Fruit fly (Drosophila melanogaster) whole organism: Measurements from ENCODE around the gene Cyp4d14.
A peak's percentile ranks its signal among the peaks of the same experiment; 100 is the strongest.

ENCODE experiments used
- CG8478 ChIP-seq: fragments of >200 bp; optimal IDR thresholded peaks from 2 replicates; lab custom pipeline; 2018; ENCODE audit warnings: inconsistent platforms
- Dll ChIP-seq: fragments of >200 bp; optimal IDR thresholded peaks from 2 replicates; lab custom pipeline; 2017
- EcR ChIP-seq, 2 experiments: fragments of >200 bp; optimal IDR thresholded peaks; 2 replicates each; lab custom pipeline; 2017; ENCODE audit warnings: missing biosample characterization in 2 of 2, missing genetic modification characterization in 2 of 2, missing genetic modification reagents in 2 of 2
- pan ChIP-seq: fragments of >200 bp; optimal IDR thresholded peaks from 2 replicates; lab custom pipeline; 2017
- psq ChIP-seq: fragments of >200 bp; optimal IDR thresholded peaks from 2 replicates; lab custom pipeline; 2017
- usp ChIP-seq: fragments of >200 bp; optimal IDR thresholded peaks from 2 replicates; lab custom pipeline; 2017; ENCODE audit warnings: missing biosample characterization, missing genetic modification characterization, mixed read lengths

Gene Cyp4d14

dm6 chrX:2162130-2162907, 12.8 kb downstream of the Cyp4d14 start, which contains the start of the genes Cyp4d1 and CG3630:
Gene Cyp4d1 (minus strand): TSS chrX:2162180.
Gene CG3630 (plus strand): TSS chrX:2162196.
- no peak for TF ChIP-seq Dll (lab: Kevin White, UChicago)

- no peak for TF ChIP-seq psq (lab: Kevin White, UChicago)
- TF ChIP-seq pan (lab: Kevin White, UChicago) = no peak
- TF ChIP-seq usp (GFP tag; lab: Kevin White, UChicago) = no peak
- TF ChIP-seq Dll (lab: Kevin White, UChicago) = no peak
- no peak for TF ChIP-seq EcR (GFP tag; optimal IDR thresholded peaks at IDR 0.05; lab: Kevin White, UChicago)
- TF ChIP-seq CG8478 (lab: Kevin White, UChicago) = no peak
These were observed 14.1 kb downstream of the Cyp4d14 start for dm6 chrX:2161020-2161419.

- TF ChIP-seq pan (lab: Kevin White, UChicago) (no peak), usp (GFP tag; lab: Kevin White, UChicago) (no peak), psq (lab: Kevin White, UChicago) (no peak), Dll (lab: Kevin White, UChicago) (no peak), EcR (GFP tag; optimal IDR thresholded peaks at IDR 0.05; lab: Kevin White, UChicago) (no peak), CG8478 (lab: Kevin White, UChicago) (no peak)
These were observed 16.4 kb downstream of the Cyp4d14 start, which contains the start of gene wapl for dm6 chrX:2158668-2159163. Gene wapl (minus strand): TSS chrX:2158983.

- TF ChIP-seq psq (lab: Kevin White, UChicago) = no peak
- peak; percentile 95 for TF ChIP-seq CG8478 (lab: Kevin White, UChicago)
- TF ChIP-seq Dll (lab: Kevin White, UChicago) = peak; percentile 25
These were observed 17.0 kb downstream of the Cyp4d14 start for dm6 chrX:2157929-2158610.

dm6 chrX:2155868-2156267, 19.2 kb downstream of the Cyp4d14 start:
- TF ChIP-seq pan (lab: Kevin White, UChicago) (no peak), CG8478 (lab: Kevin White, UChicago) (peak; percentile 66), psq (lab: Kevin White, UChicago) (no peak), usp (GFP tag; lab: Kevin White, UChicago) (no peak), Dll (lab: Kevin White, UChicago) (peak; percentile 74)

- TF ChIP-seq CG8478 (lab: Kevin White, UChicago) = no peak
- no peak for TF ChIP-seq psq (lab: Kevin White, UChicago)
- TF ChIP-seq EcR (GFP tag; optimal IDR thresholded peaks at IDR 0.05; lab: Kevin White, UChicago) = no peak
- TF ChIP-seq Dll (lab: Kevin White, UChicago) = no peak
- TF ChIP-seq usp (GFP tag; lab: Kevin White, UChicago) = no peak
- no peak for TF ChIP-seq pan (lab: Kevin White, UChicago)
These were observed 25.6 kb downstream of the Cyp4d14 start, which contains the start of gene bcn92 for dm6 chrX:2149478-2149877. Gene bcn92 (minus strand): TSS chrX:2149647.

- TF ChIP-seq EcR (GFP tag; optimal IDR thresholded peaks at IDR 0.05; lab: Kevin White, UChicago) (no peak), psq (lab: Kevin White, UChicago) (no peak), pan (lab: Kevin White, UChicago) (no peak), Dll (lab: Kevin White, UChicago) (no peak), usp (GFP tag; lab: Kevin White, UChicago) (no peak), CG8478 (lab: Kevin White, UChicago) (no peak)
These were observed 26.4 kb downstream of the Cyp4d14 start for dm6 chrX:2148671-2149070.

dm6 chrX:2147475-2147874, 27.6 kb downstream of the Cyp4d14 start:
- no peak for TF ChIP-seq usp (GFP tag; lab: Kevin White, UChicago)
- TF ChIP-seq EcR (GFP tag; optimal IDR thresholded peaks at IDR 0.05; lab: Kevin White, UChicago) = no peak
- no peak for TF ChIP-seq Dll (lab: Kevin White, UChicago)
- no peak for TF ChIP-seq CG8478 (lab: Kevin White, UChicago)
- no peak for TF ChIP-seq pan (lab: Kevin White, UChicago)
- no peak for TF ChIP-seq psq (lab: Kevin White, UChicago)

dm6 chrX:2146574-2146973, 28.5 kb downstream of the Cyp4d14 start:
- TF ChIP-seq usp (GFP tag; lab: Kevin White, UChicago) (no peak), Dll (lab: Kevin White, UChicago) (no peak), CG8478 (lab: Kevin White, UChicago) (no peak), pan (lab: Kevin White, UChicago) (no peak), psq (lab: Kevin White, UChicago) (no peak)

dm6 chrX:2145690-2146470, 29.2 kb downstream of the Cyp4d14 start:
- TF ChIP-seq Dll (lab: Kevin White, UChicago) = no peak
- TF ChIP-seq pan (lab: Kevin White, UChicago) = no peak
- TF ChIP-seq EcR (GFP tag; optimal IDR thresholded peaks at IDR 0.05; lab: Kevin White, UChicago) = no peak
- TF ChIP-seq psq (lab: Kevin White, UChicago) = no peak
- no peak for TF ChIP-seq usp (GFP tag; lab: Kevin White, UChicago)
- no peak for TF ChIP-seq CG8478 (lab: Kevin White, UChicago)
